Fruit fly (Drosophila melanogaster) whole organism, embryonic: ENCODE results near the gene CG34427.
A peak's percentile ranks its signal among the peaks of the same experiment; 100 is the strongest.

Source experiments
- Bdp1 ChIP-seq: fragments of 200-800 bp; sonication (Bioruptor generic); optimal IDR thresholded peaks from 3 replicates; lab custom pipeline; 2016; ENCODE audit warnings: missing biosample characterization, missing genetic modification characterization
- BtbVII ChIP-seq: fragments of 200-800 bp; sonication (Bioruptor generic); optimal IDR thresholded peaks from 3 replicates; lab custom pipeline; 2017; ENCODE audit warnings: missing biosample characterization, mild to moderate bottlenecking, missing genetic modification characterization
- C15 ChIP-seq: fragments of 200-800 bp; sonication (Bioruptor generic); IDR thresholded peaks from 3 replicates; pipeline ENCODE4 v1.3.6; 2022; ENCODE audit warnings: missing biosample characterization, missing genetic modification characterization
- CG10274 ChIP-seq: fragments of 200-800 bp; sonication (Bioruptor generic); optimal IDR thresholded peaks from 3 replicates; lab custom pipeline; 2017; ENCODE audit warnings: missing biosample characterization, mild to moderate bottlenecking, missing genetic modification characterization
- CG10431 ChIP-seq: fragments of 200-800 bp; sonication (Bioruptor generic); optimal IDR thresholded peaks from 3 replicates; lab custom pipeline; 2018; ENCODE audit warnings: missing biosample characterization, mild to moderate bottlenecking, missing genetic modification characterization
- CG11504 ChIP-seq: fragments of 200-800 bp; sonication (Bioruptor generic); optimal IDR thresholded peaks from 3 replicates; lab custom pipeline; 2019; ENCODE audit warnings: missing biosample characterization, mild to moderate bottlenecking, missing genetic modification characterization, moderate library complexity
- CG11560 ChIP-seq: fragments of 200-800 bp; sonication (Bioruptor generic); IDR thresholded peaks from 3 replicates; pipeline ENCODE4 v1.3.6; 2022; ENCODE audit warnings: missing biosample characterization, missing genetic modification characterization
- CG12071 ChIP-seq: fragments of 200-800 bp; sonication (Bioruptor generic); optimal IDR thresholded peaks from 3 replicates; lab custom pipeline; 2018; ENCODE audit warnings: missing biosample characterization, mild to moderate bottlenecking, missing genetic modification characterization
- CG12942 ChIP-seq: fragments of 200-800 bp; sonication (Bioruptor generic); optimal IDR thresholded peaks from 3 replicates; lab custom pipeline; 2016; ENCODE audit warnings: missing biosample characterization, missing genetic modification characterization
- CG13287 ChIP-seq: fragments of 200-800 bp; sonication (Bioruptor generic); IDR thresholded peaks from 2 replicates; pipeline ENCODE4 v1.3.6; 2022; ENCODE audit warnings: missing biosample characterization, missing genetic modification characterization; ENCODE audit not compliant: partially characterized antibody
- CG13424 ChIP-seq: fragments of 200-800 bp; sonication (Bioruptor generic); optimal IDR thresholded peaks from 2 replicates; lab custom pipeline; 2019; ENCODE audit warnings: missing biosample characterization, mild to moderate bottlenecking, missing genetic modification characterization, moderate library complexity
- CG14667 ChIP-seq: fragments of 200-800 bp; sonication (Bioruptor generic); IDR thresholded peaks from 2 replicates; pipeline ENCODE4 v1.3.6; 2022; ENCODE audit warnings: missing biosample characterization, missing genetic modification characterization
- CG17359 ChIP-seq: fragments of 200-800 bp; sonication (Bioruptor generic); optimal IDR thresholded peaks from 3 replicates; lab custom pipeline; 2018; ENCODE audit warnings: missing biosample characterization, mild to moderate bottlenecking, missing genetic modification characterization, moderate library complexity
- CG1792 ChIP-seq: fragments of 200-800 bp; sonication (Bioruptor generic); optimal IDR thresholded peaks from 2 replicates; lab custom pipeline; 2016; ENCODE audit warnings: missing biosample characterization, missing genetic modification characterization
- CG30403 ChIP-seq: fragments of 200-800 bp; sonication (Bioruptor generic); optimal IDR thresholded peaks from 3 replicates; lab custom pipeline; 2016; ENCODE audit warnings: missing biosample characterization, missing genetic modification characterization
- CG32767 ChIP-seq: fragments of 200-800 bp; sonication (Bioruptor generic); IDR thresholded peaks from 2 replicates; pipeline ENCODE4 v1.3.6; 2022; ENCODE audit warnings: missing biosample characterization, missing genetic modification characterization
- CG5180 ChIP-seq: fragments of 200-800 bp; sonication (Bioruptor generic); optimal IDR thresholded peaks from 3 replicates; lab custom pipeline; 2017; ENCODE audit warnings: missing biosample characterization, missing genetic modification characterization, mild to moderate bottlenecking, moderate library complexity, missing genetic modification reagents
- CG7786 ChIP-seq: fragments of 200-800 bp; sonication (Bioruptor generic); optimal IDR thresholded peaks from 2 replicates; lab custom pipeline; 2016; ENCODE audit warnings: missing biosample characterization, missing genetic modification characterization
- CG9817 ChIP-seq: fragments of 200-800 bp; sonication (Bioruptor generic); optimal IDR thresholded peaks from 2 replicates; lab custom pipeline; 2018; ENCODE audit warnings: missing biosample characterization, mild to moderate bottlenecking, missing genetic modification characterization, moderate library complexity
- CG9876 ChIP-seq: fragments of 200-800 bp; sonication (Bioruptor generic); optimal IDR thresholded peaks from 2 replicates; lab custom pipeline; 2016; ENCODE audit warnings: missing biosample characterization, missing genetic modification characterization
- CoRest ChIP-seq: fragments of 200-800 bp; sonication (Bioruptor generic); optimal IDR thresholded peaks from 3 replicates; lab custom pipeline; 2018; ENCODE audit warnings: missing biosample characterization, mild to moderate bottlenecking, missing genetic modification characterization, moderate library complexity
- Dp ChIP-seq: fragments of 200-800 bp; sonication (Bioruptor generic); optimal IDR thresholded peaks from 2 replicates; lab custom pipeline; 2018; ENCODE audit warnings: missing biosample characterization, mild to moderate bottlenecking, missing genetic modification characterization, moderate library complexity
- GATAe ChIP-seq: fragments of 200-800 bp; sonication (Bioruptor generic); conservative IDR thresholded peaks from 2 replicates; pipeline ENCODE4 v1.3.6; 2022; ENCODE audit warnings: missing biosample characterization, missing genetic modification characterization
- Hand ChIP-seq: fragments of 200-800 bp; sonication (Bioruptor generic); optimal IDR thresholded peaks from 2 replicates; lab custom pipeline; 2017; ENCODE audit warnings: mild to moderate bottlenecking, missing biosample characterization, missing genetic modification reagents, missing genetic modification characterization
- Hmx ChIP-seq: fragments of 200-800 bp; sonication (Bioruptor generic); optimal IDR thresholded peaks from 2 replicates; lab custom pipeline; 2016; ENCODE audit warnings: missing biosample characterization, missing genetic modification characterization
- Hr51 ChIP-seq, 2 experiments: fragments of 200-800 bp; sonication (Bioruptor generic); optimal IDR thresholded peaks; 2 replicates in 1 of 2; 3 replicates in 1 of 2; lab custom pipeline; 2016 to 2018; ENCODE audit warnings: missing biosample characterization in 2 of 2, missing genetic modification characterization in 2 of 2, mild to moderate bottlenecking in 1 of 2, moderate library complexity in 1 of 2
- Meics ChIP-seq: fragments of 200-800 bp; sonication (Bioruptor generic); optimal IDR thresholded peaks from 2 replicates; lab custom pipeline; 2017; ENCODE audit warnings: missing biosample characterization, mild to moderate bottlenecking, missing genetic modification characterization
- Poxn ChIP-seq: fragments of 200-800 bp; sonication (Bioruptor generic); IDR thresholded peaks from 2 replicates; pipeline ENCODE4 v1.3.6; 2022; ENCODE audit warnings: missing biosample characterization, missing genetic modification characterization
- Sox100B ChIP-seq: fragments of 200-800 bp; sonication (Bioruptor generic); optimal IDR thresholded peaks from 3 replicates; lab custom pipeline; 2018; ENCODE audit warnings: missing biosample characterization, mild to moderate bottlenecking, missing genetic modification characterization
- TFAM ChIP-seq: fragments of 200-800 bp; sonication (Bioruptor generic); optimal IDR thresholded peaks from 2 replicates; lab custom pipeline; 2017; ENCODE audit warnings: missing biosample characterization, missing genetic modification characterization, inconsistent platforms
- Taf1 ChIP-seq: fragments of 200-800 bp; sonication (Bioruptor generic); IDR thresholded peaks from 2 replicates; pipeline ENCODE4 v1.3.6; 2022; ENCODE audit warnings: missing biosample characterization, missing genetic modification characterization
- Xbp1 ChIP-seq: fragments of 200-800 bp; sonication (Bioruptor generic); optimal IDR thresholded peaks from 3 replicates; lab custom pipeline; 2016; ENCODE audit warnings: missing biosample characterization, mild to moderate bottlenecking, missing genetic modification characterization
- ase ChIP-seq: fragments of 200-800 bp; sonication (Bioruptor generic); IDR thresholded peaks from 3 replicates; pipeline ENCODE4 v1.3.6; 2022; ENCODE audit warnings: missing biosample characterization, missing genetic modification characterization
- dan ChIP-seq: fragments of 200-800 bp; sonication (Bioruptor generic); IDR thresholded peaks from 2 replicates; pipeline ENCODE4 v1.3.6; 2022; ENCODE audit warnings: missing biosample characterization, missing genetic modification characterization
- dmrt99B ChIP-seq: fragments of 200-800 bp; sonication (Bioruptor generic); optimal IDR thresholded peaks from 2 replicates; lab custom pipeline; 2018; ENCODE audit warnings: missing biosample characterization, mild to moderate bottlenecking, missing genetic modification characterization, moderate library complexity
- esg ChIP-seq: fragments of 200-800 bp; sonication (Bioruptor generic); conservative IDR thresholded peaks from 2 replicates; pipeline ENCODE4 v1.3.6; 2022; ENCODE audit warnings: missing biosample characterization, missing genetic modification characterization
- fd3F ChIP-seq: fragments of 200-800 bp; sonication (Bioruptor generic); optimal IDR thresholded peaks from 2 replicates; lab custom pipeline; 2018; ENCODE audit warnings: missing biosample characterization, mild to moderate bottlenecking, missing genetic modification characterization, moderate library complexity
- fd96Cb ChIP-seq: fragments of 200-800 bp; sonication (Bioruptor generic); optimal IDR thresholded peaks from 2 replicates; lab custom pipeline; 2018; ENCODE audit warnings: missing biosample characterization, mild to moderate bottlenecking, missing genetic modification characterization, moderate library complexity
- gem ChIP-seq: fragments of 200-800 bp; sonication (Bioruptor generic); optimal IDR thresholded peaks from 2 replicates; lab custom pipeline; 2019; ENCODE audit warnings: missing biosample characterization, mild to moderate bottlenecking, missing genetic modification characterization, moderate library complexity
- her ChIP-seq: fragments of 200-800 bp; sonication (Bioruptor generic); optimal IDR thresholded peaks from 2 replicates; lab custom pipeline; 2016; ENCODE audit warnings: missing biosample characterization, missing genetic modification characterization
- lab ChIP-seq: fragments of 200-800 bp; sonication (Bioruptor generic); optimal IDR thresholded peaks from 3 replicates; lab custom pipeline; 2017; ENCODE audit warnings: missing biosample characterization, missing genetic modification characterization, mild to moderate bottlenecking, moderate library complexity, missing genetic modification reagents
- lmd ChIP-seq: fragments of 200-800 bp; sonication (Bioruptor generic); IDR thresholded peaks from 2 replicates; pipeline ENCODE4 v1.3.6; 2022; ENCODE audit warnings: missing biosample characterization, missing genetic modification characterization
- maf-S ChIP-seq: fragments of 200-800 bp; sonication (Bioruptor generic); optimal IDR thresholded peaks from 2 replicates; lab custom pipeline; 2016; ENCODE audit warnings: missing biosample characterization, missing genetic modification characterization
- onecut ChIP-seq: fragments of 200-800 bp; sonication (Bioruptor generic); IDR thresholded peaks from 2 replicates; pipeline ENCODE4 v1.3.6; 2022; ENCODE audit warnings: missing biosample characterization, missing genetic modification characterization
- org-1 ChIP-seq: fragments of 200-800 bp; sonication (Bioruptor generic); optimal IDR thresholded peaks from 2 replicates; lab custom pipeline; 2017; ENCODE audit warnings: missing biosample characterization, missing genetic modification characterization
- pho ChIP-seq: fragments of 200-800 bp; sonication (Bioruptor generic); optimal IDR thresholded peaks from 2 replicates; lab custom pipeline; 2016; ENCODE audit warnings: missing biosample characterization, missing genetic modification characterization
- sob ChIP-seq: fragments of 200-800 bp; sonication (Bioruptor generic); IDR thresholded peaks from 2 replicates; pipeline ENCODE4 v1.3.6; 2022; ENCODE audit warnings: missing biosample characterization, missing genetic modification characterization
- ssp ChIP-seq: fragments of 200-800 bp; sonication (Bioruptor generic); IDR thresholded peaks from 2 replicates; pipeline ENCODE4 v1.3.6; 2022; ENCODE audit warnings: missing biosample characterization, missing genetic modification characterization
- unpg ChIP-seq: fragments of 200-800 bp; sonication (Bioruptor generic); optimal IDR thresholded peaks from 3 replicates; lab custom pipeline; 2018; ENCODE audit warnings: missing biosample characterization, mild to moderate bottlenecking, missing genetic modification characterization, moderate library complexity
- wor ChIP-seq: fragments of 200-800 bp; sonication (Bioruptor generic); IDR thresholded peaks from 2 replicates; pipeline ENCODE4 v1.3.6; 2022; ENCODE audit warnings: missing biosample characterization, missing genetic modification characterization

Gene CG34427

dm6 chr3L:8767876-8768275 is 36.7 kb upstream of the CG34427 start:
- TF ChIP-seq maf-S (GFP tag; lab: Kevin White, UChicago) (peak; percentile 34), ssp (GFP tag; lab: Robert Waterston, UW) (no peak), GATAe (GFP tag; lab: Robert Waterston, UW) (0 out of 2 replicates have a peak, but pooled peaks have one; percentile 27), CG32767 (peak; percentile 48; the same call in 1 of the 2 replicates), pho (GFP tag; lab: Kevin White, UChicago) (peak; percentile 42), CG30403 (GFP tag; lab: Kevin White, UChicago) (peak; percentile 69), Hmx (GFP tag; lab: Kevin White, UChicago) (no peak), ase (no peak), CG12071 (peak; percentile 12), CG14667 (GFP tag; lab: Robert Waterston, UW) (peak; percentile 8; the same call in 1 of the 2 replicates), fd3F (GFP tag; lab: Kevin White, UChicago) (peak; percentile 29), Hr51 (GFP tag; optimal IDR thresholded peaks at IDR 0.05; lab: Kevin White, UChicago) (peak in 1 of 2 experiments; percentile 44), C15 (no peak), CG5180 (GFP tag; lab: Kevin White, UChicago) (peak; percentile 3), Hand (peak; percentile 39), Poxn (0 out of 2 replicates have a peak, but pooled peaks have one; percentile 36), CG11560 (0 out of 3 replicates have a peak, but pooled peaks have one; percentile 30), TFAM (GFP tag; lab: Kevin White, UChicago) (no peak), lmd (GFP tag; lab: Robert Waterston, UW) (peak; percentile 70), Sox100B (GFP tag; lab: Kevin White, UChicago) (peak; percentile 14), unpg (peak; percentile 28), Dp (GFP tag; lab: Kevin White, UChicago) (no peak), BtbVII (GFP tag; lab: Kevin White, UChicago) (peak; percentile 43), dan (GFP tag; lab: Robert Waterston, UW) (no peak), Taf1 (GFP tag; lab: Robert Waterston, UW) (no peak), wor (GFP tag; lab: Robert Waterston, UW) (no peak), Bdp1 (GFP tag; lab: Kevin White, UChicago) (peak; percentile 2), CG13424 (peak; percentile 22), CG1792 (no peak), CG17359 (peak; percentile 14), gem (tag; lab: Kevin White, UChicago) (peak; percentile 60), CG9817 (peak; percentile 23), dmrt99B (tag; lab: Kevin White, UChicago) (peak; percentile 42), CG7786 (GFP tag; lab: Kevin White, UChicago) (peak; percentile 57), esg (GFP tag; lab: Robert Waterston, UW) (peak; percentile 40; the same call in 1 of the 2 replicates), CoRest (tag; lab: Kevin White, UChicago) (peak; percentile 67), Meics (GFP tag; lab: Kevin White, UChicago) (peak; percentile 73), org-1 (GFP tag; lab: Kevin White, UChicago) (peak; percentile 42), CG12942 (GFP tag; lab: Kevin White, UChicago) (no peak), sob (GFP tag; lab: Robert Waterston, UW) (0 out of 2 replicates have a peak, but pooled peaks have one; percentile 14), Xbp1 (peak; percentile 54), lab (GFP tag; lab: Kevin White, UChicago) (peak; percentile 44), CG13287 (GFP tag; lab: Robert Waterston, UW) (no peak), CG11504 (tag; lab: Kevin White, UChicago) (peak; percentile 64), CG10274 (GFP tag; lab: Kevin White, UChicago) (peak; percentile 31), CG9876 (GFP tag; lab: Kevin White, UChicago) (no peak), her (GFP tag; lab: Kevin White, UChicago) (peak; percentile 42), onecut (GFP tag; lab: Robert Waterston, UW) (no peak), fd96Cb (no peak), CG10431 (GFP tag; lab: Kevin White, UChicago) (no peak)
